Worm (Caenorhabditis elegans) whole organism, late embryonic: ENCODE measurements around the gene F46B3.1.
"Not testable (repeated sequence)": the region's sequence is repeated elsewhere in the genome, so short reads cannot be mapped to it uniquely, and the experiment has no call there.

ENCODE experiments used
- F13H6.1 ChIP-seq: sonication (generic microtip); optimal IDR thresholded peaks from 2 replicates; lab custom pipeline; 2016; ENCODE audit warnings: missing genetic modification characterization, missing compliant biosample characterization
- K02D7.2 ChIP-seq: sonication (generic microtip); optimal IDR thresholded peaks from 2 replicates; lab custom pipeline; 2017; ENCODE audit warnings: mild to moderate bottlenecking, missing genetic modification characterization, missing compliant biosample characterization
- K09A11.1 ChIP-seq: sonication (generic microtip); optimal IDR thresholded peaks from 2 replicates; lab custom pipeline; 2017; ENCODE audit warnings: antibody characterized with exemption, mild to moderate bottlenecking, missing genetic modification characterization, missing compliant biosample characterization; ENCODE audit not compliant: insufficient read depth
- T23F11.4 ChIP-seq: fragments of 200-800 bp; sonication (Bioruptor generic); optimal IDR thresholded peaks from 2 replicates; lab custom pipeline; 2018; ENCODE audit warnings: mild to moderate bottlenecking, missing genetic modification characterization, missing compliant biosample characterization
- Y22D7AL.16 ChIP-seq: sonication (generic microtip); optimal IDR thresholded peaks from 2 replicates; lab custom pipeline; 2016; ENCODE audit warnings: missing genetic modification characterization, missing compliant biosample characterization
- ama-1 ChIP-seq: fragments of 150-350 bp; optimal IDR thresholded peaks from 2 replicates; lab custom pipeline; 2014
- ceh-18 ChIP-seq: sonication (generic microtip); optimal IDR thresholded peaks from 2 replicates; lab custom pipeline; 2016; ENCODE audit warnings: missing genetic modification characterization, missing compliant biosample characterization
- ceh-2 ChIP-seq: sonication (generic microtip); optimal IDR thresholded peaks from 2 replicates; lab custom pipeline; 2016; ENCODE audit warnings: missing genotype, missing genetic modification characterization, missing compliant biosample characterization
- ceh-24 ChIP-seq: sonication (generic microtip); optimal IDR thresholded peaks from 2 replicates; lab custom pipeline; 2016; ENCODE audit warnings: mild to moderate bottlenecking, missing genetic modification characterization, missing compliant biosample characterization
- ceh-31 ChIP-seq: sonication (generic microtip); optimal IDR thresholded peaks from 2 replicates; lab custom pipeline; 2016; ENCODE audit warnings: missing genetic modification characterization, missing compliant biosample characterization
- ceh-34 ChIP-seq: sonication (generic microtip); optimal IDR thresholded peaks from 2 replicates; lab custom pipeline; 2016; ENCODE audit warnings: mild to moderate bottlenecking, missing genetic modification characterization, missing compliant biosample characterization
- ceh-48 ChIP-seq: sonication (generic microtip); optimal IDR thresholded peaks from 2 replicates; lab custom pipeline; 2016; ENCODE audit warnings: missing genetic modification characterization, inconsistent platforms, missing compliant biosample characterization
- ceh-9 ChIP-seq: sonication (generic microtip); optimal IDR thresholded peaks from 2 replicates; lab custom pipeline; 2016; ENCODE audit warnings: mild to moderate bottlenecking, missing genetic modification characterization, inconsistent platforms, missing compliant biosample characterization
- che-1 ChIP-seq: sonication (generic microtip); optimal IDR thresholded peaks from 2 replicates; lab custom pipeline; 2016; ENCODE audit warnings: mild to moderate bottlenecking, missing genetic modification characterization, missing compliant biosample characterization
- dmd-4 ChIP-seq: sonication (generic microtip); optimal IDR thresholded peaks from 2 replicates; lab custom pipeline; 2016; ENCODE audit warnings: borderline replicate concordance, missing genetic modification characterization, missing compliant biosample characterization
- dve-1 ChIP-seq: sonication (generic microtip); optimal IDR thresholded peaks from 2 replicates; lab custom pipeline; 2017; ENCODE audit warnings: antibody characterized with exemption, mild to moderate bottlenecking, missing genetic modification characterization, missing compliant biosample characterization
- elt-2 ChIP-seq: sonication (generic microtip); optimal IDR thresholded peaks from 2 replicates; lab custom pipeline; 2016; ENCODE audit warnings: missing genetic modification reagents, missing genetic modification characterization, missing compliant biosample characterization
- eyg-1 ChIP-seq: sonication (generic microtip); optimal IDR thresholded peaks from 2 replicates; lab custom pipeline; 2016; ENCODE audit warnings: missing genotype, missing genetic modification characterization, missing compliant biosample characterization
- hlh-13 ChIP-seq: fragments of 200-800 bp; sonication (Bioruptor generic); optimal IDR thresholded peaks from 2 replicates; lab custom pipeline; 2018; ENCODE audit warnings: mild to moderate bottlenecking, missing genetic modification characterization, missing compliant biosample characterization
- lin-11 ChIP-seq: fragments of 200-800 bp; sonication (Bioruptor generic); optimal IDR thresholded peaks from 2 replicates; lab custom pipeline; 2018; ENCODE audit warnings: mild to moderate bottlenecking, missing genetic modification characterization, missing compliant biosample characterization
- nfya-1 ChIP-seq: sonication (generic microtip); optimal IDR thresholded peaks from 2 replicates; lab custom pipeline; 2017; ENCODE audit warnings: missing genetic modification characterization, mild to moderate bottlenecking, missing compliant biosample characterization, antibody characterized with exemption, moderate library complexity
- nhr-232 ChIP-seq: sonication (generic microtip); optimal IDR thresholded peaks from 2 replicates; lab custom pipeline; 2016; ENCODE audit warnings: missing genetic modification characterization, missing compliant biosample characterization
- npax-4 ChIP-seq: sonication (generic microtip); optimal IDR thresholded peaks from 2 replicates; lab custom pipeline; 2016; ENCODE audit warnings: missing genetic modification characterization, missing compliant biosample characterization
- pat-9 ChIP-seq: fragments of 200-800 bp; sonication (Bioruptor generic); optimal IDR thresholded peaks from 2 replicates; lab custom pipeline; 2018; ENCODE audit warnings: mild to moderate bottlenecking, missing genetic modification characterization, moderate library complexity, missing compliant biosample characterization
- pha-2 ChIP-seq: sonication (generic microtip); optimal IDR thresholded peaks from 2 replicates; lab custom pipeline; 2017; ENCODE audit warnings: mild to moderate bottlenecking, missing genetic modification characterization, missing compliant biosample characterization
- pha-4 ChIP-seq: fragments of 150-350 bp; optimal IDR thresholded peaks from 2 replicates; lab custom pipeline; 2018; ENCODE audit warnings: missing biosample characterization, missing genetic modification reagents, missing genetic modification characterization
- pros-1 ChIP-seq: fragments of 150-350 bp; optimal IDR thresholded peaks from 2 replicates; lab custom pipeline; 2014; ENCODE audit warnings: missing biosample characterization, missing genetic modification reagents, missing genetic modification characterization
- ref-2 ChIP-seq: sonication (generic microtip); optimal IDR thresholded peaks from 2 replicates; lab custom pipeline; 2016; ENCODE audit warnings: missing genetic modification characterization, missing compliant biosample characterization
- sdc-2 ChIP-seq: sonication (generic microtip); optimal IDR thresholded peaks from 2 replicates; lab custom pipeline; 2016; ENCODE audit warnings: missing genotype, missing genetic modification characterization, missing compliant biosample characterization
- tbx-2 ChIP-seq: sonication (generic microtip); optimal IDR thresholded peaks from 2 replicates; lab custom pipeline; 2016; ENCODE audit warnings: missing genetic modification characterization, missing compliant biosample characterization
- tbx-7 ChIP-seq: sonication (generic microtip); optimal IDR thresholded peaks from 2 replicates; lab custom pipeline; 2016; ENCODE audit warnings: missing genotype, missing genetic modification characterization, missing compliant biosample characterization
- unc-3 ChIP-seq, 2 experiments: fragments of 200-800 bp in 1 of 2; sonication (Bioruptor generic) in 1 of 2; sonication (generic microtip) in 1 of 2; conservative IDR thresholded peaks in 1 of 2; optimal IDR thresholded peaks in 1 of 2; 2 replicates each; pipeline versions ENCODE4 v1.3.6 to Lab custom; 2016 to 2022; ENCODE audit warnings: missing compliant biosample characterization in 2 of 2, missing genetic modification characterization in 2 of 2, missing genetic modification reagents in 1 of 2
- ztf-16 ChIP-seq: sonication (generic microtip); optimal IDR thresholded peaks from 2 replicates; lab custom pipeline; 2017; ENCODE audit warnings: missing genetic modification characterization, missing compliant biosample characterization

F46B3.1 gene

ce11 chrV:20574872-20575271, 22.1 kb downstream of the F46B3.1 start:
- no peak for TF ChIP-seq npax-4
- TF ChIP-seq che-1, result no peak
- TF ChIP-seq sdc-2 (tag; lab: Kevin White, UChicago), result no peak
- TF ChIP-seq tbx-7 (tag; lab: Kevin White, UChicago), result no peak
- no peak for TF ChIP-seq K02D7.2 (tag; lab: Kevin White, UChicago)
- TF ChIP-seq ceh-48 (tag; lab: Kevin White, UChicago), result no peak
- TF ChIP-seq pat-9 (tag; lab: Kevin White, UChicago), result no peak
- no peak for TF ChIP-seq dmd-4 (tag; lab: Kevin White, UChicago)
- no peak for TF ChIP-seq hlh-13 (GFP tag; lab: Kevin White, UChicago)
- TF ChIP-seq T23F11.4 (GFP tag; lab: Kevin White, UChicago), result no peak
- no peak for TF ChIP-seq pha-4 (tag; lab: Kevin White, UChicago)
- no peak for TF ChIP-seq tbx-2
- TF ChIP-seq K09A11.1, result no peak
- TF ChIP-seq Y22D7AL.16 (tag; lab: Kevin White, UChicago), result no peak
- no peak for TF ChIP-seq lin-11 (tag; lab: Kevin White, UChicago)
- TF ChIP-seq ztf-16 (tag; lab: Kevin White, UChicago), result no peak
- no peak for TF ChIP-seq ref-2 (tag; lab: Kevin White, UChicago)
- TF ChIP-seq pha-2, result no peak

ce11 chrV:20574314-20574713, 22.7 kb downstream of the F46B3.1 start, which contains the start of gene clec-263:
Gene clec-263 (plus strand): TSS chrV:20574614.
- no peak for TF ChIP-seq ceh-9
- no peak for TF ChIP-seq ceh-2 (tag; lab: Kevin White, UChicago)
- TF ChIP-seq nhr-232 (tag; lab: Kevin White, UChicago), result no peak
- no peak for TF ChIP-seq ceh-24 (tag; lab: Kevin White, UChicago)
- no peak for TF ChIP-seq nfya-1 (tag; lab: Kevin White, UChicago)
- TF ChIP-seq Y22D7AL.16 (tag; lab: Kevin White, UChicago), result no peak

DNA sequence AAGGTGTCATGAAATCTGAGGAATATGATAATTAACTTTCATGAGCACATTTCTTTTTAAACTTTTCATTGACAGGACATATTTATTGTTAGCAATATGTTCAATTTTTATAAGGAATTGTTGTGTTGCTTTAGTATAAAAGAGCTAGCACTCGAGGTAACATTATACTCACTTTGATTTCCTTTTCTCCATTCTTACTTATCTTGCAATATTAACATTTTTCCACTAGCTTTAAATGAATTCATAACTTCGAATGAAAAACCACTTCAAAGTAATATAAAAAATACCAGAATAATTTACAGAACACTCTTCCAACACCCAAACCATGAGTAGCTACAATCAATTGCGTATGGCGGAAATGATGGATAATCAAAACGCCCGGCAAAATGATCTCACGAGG, 23.6 kb downstream of the F46B3.1 start, which contains the start of gene F26F2.5:
Gene F26F2.5, plus strand, starts transcription at position 301 of the 400 bp plus-strand sequence.
- TF ChIP-seq ama-1 (lab: Kevin White, UChicago), result no peak
- no peak for TF ChIP-seq ceh-2 (tag; lab: Kevin White, UChicago)
- TF ChIP-seq eyg-1 (tag; lab: Kevin White, UChicago), result no peak
- TF ChIP-seq sdc-2 (tag; lab: Kevin White, UChicago), result no peak
- TF ChIP-seq dve-1 (tag; lab: Kevin White, UChicago), result no peak
- no peak for TF ChIP-seq elt-2 (tag; lab: Kevin White, UChicago)
- no peak for TF ChIP-seq unc-3 (GFP tag; conservative IDR thresholded peaks at IDR 0.05; lab: Robert Waterston, UW)
- no peak for TF ChIP-seq unc-3 (tag; optimal IDR thresholded peaks at IDR 0.05; lab: Kevin White, UChicago)
- TF ChIP-seq ceh-31, result no peak
- TF ChIP-seq pat-9 (tag; lab: Kevin White, UChicago), result no peak
- TF ChIP-seq hlh-13 (GFP tag; lab: Kevin White, UChicago), result no peak
- no peak for TF ChIP-seq T23F11.4 (GFP tag; lab: Kevin White, UChicago)

ce11 chrV:20568995-20569394, 28.0 kb downstream of the F46B3.1 start, which contains the start of gene F26F2.4:
Gene F26F2.4 (plus strand): TSS chrV:20569295.
- not testable (repeated sequence) for TF ChIP-seq ceh-34, F13H6.1, ceh-18 (tag; lab: Kevin White, UChicago)

DNA sequence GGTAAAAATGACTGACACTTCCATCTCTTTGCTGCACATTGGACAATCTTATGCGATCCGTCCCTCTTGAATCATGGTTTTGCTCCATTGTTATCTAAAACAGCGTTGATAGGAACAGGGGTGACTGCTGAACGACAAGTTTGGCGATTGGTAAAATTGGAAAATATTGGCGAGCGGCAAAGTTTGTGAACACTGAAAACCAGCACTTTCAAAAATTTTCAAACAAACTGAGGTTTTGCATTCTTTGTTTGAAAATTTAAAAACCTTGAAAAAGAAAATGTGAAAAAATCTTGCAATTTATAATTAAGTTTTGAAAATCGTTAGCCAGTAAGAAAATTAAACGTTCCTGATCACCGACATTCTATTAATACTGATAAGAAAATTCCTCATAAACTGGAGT, 30.5 kb downstream of the F46B3.1 start, which contains the start of gene F26F2.3:
Gene F26F2.3, minus strand, starts transcription at position 101 of the 400 bp plus-strand sequence.
- TF ChIP-seq pros-1, result no peak
